Worm (Caenorhabditis elegans): ENCODE measurements around the gene srv-7.

The srv-7 gene

ce11 chrX:5686065-5686464 is 38.3 kb upstream of the srv-7 start, which contains the start of gene set-20 (continued):
- TF ChIP-seq F37D6.2 (tag; optimal IDR thresholded peaks at IDR 0.05) = peak; percentile 33
- TF ChIP-seq zfp-3 (GFP tag; conservative IDR thresholded peaks at IDR 0.05) = no peak
- TF ChIP-seq dmd-6 (GFP tag; IDR thresholded peaks at IDR 0.05) = no peak
- TF ChIP-seq aha-1 (tag) = peak; percentile 67
- no peak for TF ChIP-seq nhr-102 (tag; optimal IDR thresholded peaks at IDR 0.05)
- TF ChIP-seq nhr-28 (tag; optimal IDR thresholded peaks at IDR 0.05) = peak; percentile 65
- TF ChIP-seq F10B5.3 (tag; optimal IDR thresholded peaks at IDR 0.05) = peak; percentile 64
- TF ChIP-seq cey-2 (tag; optimal IDR thresholded peaks at IDR 0.05; ENCODE audit: borderline replicate concordance, insufficient read depth) = no peak
- no peak for TF ChIP-seq snpc-4 (tag; optimal IDR thresholded peaks at IDR 0.05)
- TF ChIP-seq ceh-82 (tag; optimal IDR thresholded peaks at IDR 0.05) = no peak
- no peak for TF ChIP-seq ama-1 (optimal IDR thresholded peaks at IDR 0.05)
- no peak for TF ChIP-seq pha-4 (GFP tag; IDR thresholded peaks at IDR 0.05)
- peak; percentile 52 for TF ChIP-seq pha-4 (tag; optimal IDR thresholded peaks at IDR 0.05)
- TF ChIP-seq F49E8.2 (tag; optimal IDR thresholded peaks at IDR 0.05; ENCODE audit: borderline replicate concordance) = no peak
- TF ChIP-seq nhr-6 (tag; optimal IDR thresholded peaks at IDR 0.05) = peak; percentile 41
- peak; percentile 76 for TF ChIP-seq hlh-11 (tag; optimal IDR thresholded peaks at IDR 0.05)
- no peak for TF ChIP-seq nhr-10 (tag; optimal IDR thresholded peaks at IDR 0.05)
- 0 out of 2 replicates have a peak, but pooled peaks have one; percentile 7 for TF ChIP-seq dmd-8 (GFP tag; IDR thresholded peaks at IDR 0.05)
- no peak for TF ChIP-seq aly-2 (tag; optimal IDR thresholded peaks at IDR 0.05)
- peak; percentile 67 for TF ChIP-seq mes-2 (tag; optimal IDR thresholded peaks at IDR 0.05; ENCODE audit: poor library complexity, severe bottlenecking)
- no peak for TF ChIP-seq ZK337.2 (GFP tag; IDR thresholded peaks at IDR 0.05)
- no peak for TF ChIP-seq nhr-76 (tag; optimal IDR thresholded peaks at IDR 0.05)
- no peak for TF ChIP-seq D1046.2 (GFP tag; IDR thresholded peaks at IDR 0.05)
- no peak for TF ChIP-seq nhr-11 (tag; optimal IDR thresholded peaks at IDR 0.05)
- peak; percentile 80 for TF ChIP-seq rbr-2 (tag; optimal IDR thresholded peaks at IDR 0.05)
- peak in 1 of 2 experiments; percentile 52 for TF ChIP-seq lsy-2 (tag; optimal IDR thresholded peaks at IDR 0.05)
- TF ChIP-seq attf-4 (tag; optimal IDR thresholded peaks at IDR 0.05) = peak; percentile 27

- no peak for TF ChIP-seq nhr-237 (tag; optimal IDR thresholded peaks at IDR 0.05)
- no peak for TF ChIP-seq lir-3 (tag; optimal IDR thresholded peaks at IDR 0.05)
Observed at ce11 chrX:5680125-5680524, 32.3 kb upstream of the srv-7 start, which contains the start of gene set-19. Gene set-19 (minus strand): TSS chrX:5680225.

ce11 chrX:5672615-5673014 is 24.8 kb upstream of the srv-7 start:
- no peak for TF ChIP-seq ztf-7 (tag; optimal IDR thresholded peaks at IDR 0.05)
- peak in 1 of 2 experiments; percentile 12 for TF ChIP-seq unc-62 (GFP tag; optimal IDR thresholded peaks at IDR 0.05 in 1 of 2)
- TF ChIP-seq unc-62 (tag; optimal IDR thresholded peaks at IDR 0.05) = no peak
- peak; percentile 91 for TF ChIP-seq aha-1 (tag)

- no peak for TF ChIP-seq lin-15B (tag; optimal IDR thresholded peaks at IDR 0.05)
- no peak for TF ChIP-seq nhr-111 (GFP tag; optimal IDR thresholded peaks at IDR 0.05)
- TF ChIP-seq ceh-82 (tag; optimal IDR thresholded peaks at IDR 0.05) = no peak
- no peak; the same call in 1 of the 2 replicates for TF ChIP-seq dmd-6 (GFP tag; IDR thresholded peaks at IDR 0.05)
- no peak for TF ChIP-seq aha-1 (tag)
- peak; percentile 61 for TF ChIP-seq pqm-1 (tag; optimal IDR thresholded peaks at IDR 0.05)
- TF ChIP-seq unc-130 (GFP tag; optimal IDR thresholded peaks at IDR 0.05) = no peak
- no peak for TF ChIP-seq tag-97 (GFP tag; IDR thresholded peaks at IDR 0.05)
- no peak for TF ChIP-seq lin-39 (tag; optimal IDR thresholded peaks at IDR 0.05)
- TF ChIP-seq daf-16 (GFP tag; optimal IDR thresholded peaks at IDR 0.05) = no peak
- TF ChIP-seq daf-16 (tag; optimal IDR thresholded peaks at IDR 0.05) = peak; percentile 53
- TF ChIP-seq Y105C5A.15 (GFP tag; IDR thresholded peaks at IDR 0.05) = no peak
- no peak for TF ChIP-seq vab-7 (GFP tag; IDR thresholded peaks at IDR 0.05)
- TF ChIP-seq egl-27 (tag; optimal IDR thresholded peaks at IDR 0.05) = no peak
- peak; percentile 18 for TF ChIP-seq nhr-28 (tag; optimal IDR thresholded peaks at IDR 0.05)
- 0 out of 2 replicates have a peak, but pooled peaks have one; percentile 40 for TF ChIP-seq php-3 (GFP tag; IDR thresholded peaks at IDR 0.05)
- no peak for TF ChIP-seq nhr-77 (tag; optimal IDR thresholded peaks at IDR 0.05)
Observed at ce11 chrX:5670829-5671228, 23.0 kb upstream of the srv-7 start.
